Fruit fly (Drosophila melanogaster) whole organism, embryonic: Measurements from ENCODE around the gene PsGEF.

Experiments used
- CG12155 ChIP-seq: fragments of 200-800 bp; sonication (Bioruptor generic); optimal IDR thresholded peaks from 3 replicates; lab custom pipeline; 2016; ENCODE audit warnings: missing biosample characterization, missing genetic modification characterization
- CG12769 ChIP-seq: fragments of 200-800 bp; sonication (Bioruptor generic); optimal IDR thresholded peaks from 2 replicates; lab custom pipeline; 2019; ENCODE audit warnings: missing biosample characterization, mild to moderate bottlenecking, missing genetic modification characterization, moderate library complexity
- Pdp1 ChIP-seq, 2 experiments: fragments of 200-800 bp; sonication (Bioruptor generic); optimal IDR thresholded peaks; 3 replicates each; lab custom pipeline; 2016; ENCODE audit warnings: missing biosample characterization in 2 of 2, missing genetic modification characterization in 2 of 2, mild to moderate bottlenecking in 1 of 2, moderate library complexity in 1 of 2
- ci ChIP-seq: fragments of 200-800 bp; sonication (Bioruptor generic); IDR thresholded peaks from 3 replicates; pipeline ENCODE4 v1.3.6; 2022; ENCODE audit warnings: missing biosample characterization, missing genetic modification characterization
- jigr1 ChIP-seq: fragments of 200-800 bp; sonication (Bioruptor generic); IDR thresholded peaks from 3 replicates; pipeline ENCODE4 v1.3.6; 2022; ENCODE audit warnings: missing biosample characterization, missing genetic modification characterization
- repo ChIP-seq: fragments of 200-800 bp; sonication (Bioruptor generic); optimal IDR thresholded peaks from 2 replicates; lab custom pipeline; 2016; ENCODE audit warnings: missing biosample characterization, missing genetic modification characterization
- sisA ChIP-seq: fragments of 200-800 bp; sonication (Bioruptor generic); IDR thresholded peaks from 2 replicates; pipeline ENCODE4 v1.3.6; 2022; ENCODE audit warnings: missing biosample characterization, missing genetic modification characterization

- peak in 1 of 2 experiments; percentile 20 for TF ChIP-seq Pdp1 (GFP tag; optimal IDR thresholded peaks at IDR 0.05; lab: Kevin White, UChicago)
- TF ChIP-seq ci (GFP tag; lab: Robert Waterston, UW): peak; percentile 61; the same call in 2 of the 3 replicates
- peak; percentile 1 for TF ChIP-seq repo (GFP tag; lab: Kevin White, UChicago)
- no peak for TF ChIP-seq CG12155 (GFP tag; lab: Kevin White, UChicago)
- no peak for TF ChIP-seq jigr1 (GFP tag; lab: Robert Waterston, UW)
- no peak for TF ChIP-seq sisA (GFP tag; lab: Robert Waterston, UW)
- TF ChIP-seq CG12769 (tag; lab: Kevin White, UChicago): peak; percentile 64
Observed at dm6 chrX:2317347-2317832, 70.1 kb downstream of the PsGEF start.
